Worm (Caenorhabditis elegans) whole organism, L1 larva: ENCODE data around the gene C54C6.11.

Experiments
- Y116A8C.19 ChIP-seq: sonication (generic microtip); optimal IDR thresholded peaks from 2 replicates; lab custom pipeline; 2016; ENCODE audit warnings: missing compliant biosample characterization, missing genetic modification characterization, borderline replicate concordance
- alr-1 ChIP-seq: fragments of 200-800 bp; sonication (Bioruptor generic); optimal IDR thresholded peaks from 2 replicates; lab custom pipeline; 2018; ENCODE audit warnings: borderline replicate concordance, mild to moderate bottlenecking, missing genetic modification characterization, missing compliant biosample characterization
- ama-1 ChIP-seq: fragments of 150-350 bp; optimal IDR thresholded peaks from 2 replicates; lab custom pipeline; 2014
- blmp-1 ChIP-seq: fragments of 150-350 bp; optimal IDR thresholded peaks from 2 replicates; lab custom pipeline; 2014; ENCODE audit warnings: missing biosample characterization, missing genetic modification characterization
- ceh-8 ChIP-seq: fragments of 200-800 bp; sonication (Bioruptor generic); optimal IDR thresholded peaks from 2 replicates; lab custom pipeline; 2018; ENCODE audit warnings: mild to moderate bottlenecking, missing genetic modification characterization, moderate library complexity, missing compliant biosample characterization
- ceh-88 ChIP-seq: fragments of 200-800 bp; sonication (Bioruptor generic); IDR thresholded peaks from 2 replicates; pipeline ENCODE4 v1.3.6; 2022; ENCODE audit warnings: missing genetic modification characterization, missing compliant biosample characterization
- dsc-1 ChIP-seq: sonication (generic microtip); optimal IDR thresholded peaks from 2 replicates; lab custom pipeline; 2016; ENCODE audit warnings: mild to moderate bottlenecking, missing genetic modification characterization, missing compliant biosample characterization
- efl-1 ChIP-seq, 4 experiments: fragments of 150-350 bp; optimal IDR thresholded peaks in 3 of 4; peaks in 1 of 4; 1 replicate in 1 of 4; 2 replicates in 3 of 4; lab custom pipeline; 2014; ENCODE audit warnings: missing biosample characterization in 2 of 4, missing genetic modification characterization in 2 of 4, missing genetic modification reagents in 2 of 4
- egl-13 ChIP-seq: sonication (generic microtip); optimal IDR thresholded peaks from 2 replicates; lab custom pipeline; 2016; ENCODE audit warnings: missing genotype, missing genetic modification reagents, missing genetic modification characterization, missing compliant biosample characterization
- egl-27 ChIP-seq, 2 experiments: fragments of 150-350 bp in 1 of 2; sonication (generic microtip); optimal IDR thresholded peaks; 3 replicates each; lab custom pipeline; 2017 to 2018; ENCODE audit warnings: missing biosample characterization in 2 of 2, missing genetic modification characterization in 2 of 2, missing genetic modification reagents in 2 of 2
- elt-2 ChIP-seq: sonication (generic microtip); optimal IDR thresholded peaks from 2 replicates; lab custom pipeline; 2016; ENCODE audit warnings: missing genetic modification characterization, mild to moderate bottlenecking, inconsistent platforms, missing compliant biosample characterization, missing genetic modification reagents
- ets-5 ChIP-seq: fragments of 200-800 bp; sonication (Bioruptor generic); IDR thresholded peaks from 2 replicates; pipeline ENCODE4 v1.3.6; 2022; ENCODE audit warnings: missing genetic modification characterization, missing compliant biosample characterization
- fos-1 ChIP-seq: fragments of 150-350 bp; optimal IDR thresholded peaks from 2 replicates; lab custom pipeline; 2014; ENCODE audit warnings: missing biosample characterization, missing genetic modification characterization
- hpl-2 ChIP-seq: fragments of 150-350 bp; optimal IDR thresholded peaks from 2 replicates; lab custom pipeline; 2014; ENCODE audit warnings: missing biosample characterization, missing genetic modification reagents, missing genetic modification characterization
- irx-1 ChIP-seq: sonication (generic microtip); optimal IDR thresholded peaks from 2 replicates; lab custom pipeline; 2016; ENCODE audit warnings: missing genetic modification characterization, missing compliant biosample characterization
- lin-14 ChIP-seq: fragments of 200-800 bp; sonication (Bioruptor generic); optimal IDR thresholded peaks from 2 replicates; lab custom pipeline; 2018; ENCODE audit warnings: mild to moderate bottlenecking, missing genetic modification characterization, moderate library complexity, missing compliant biosample characterization
- lin-15B ChIP-seq: fragments of 150-350 bp; sonication (generic microtip); optimal IDR thresholded peaks from 3 replicates; lab custom pipeline; 2014; ENCODE audit warnings: missing biosample characterization, missing genetic modification characterization
- lin-35 ChIP-seq, 2 experiments: fragments of 150-350 bp; optimal IDR thresholded peaks; 2 replicates each; lab custom pipeline; 2014; ENCODE audit warnings: missing biosample characterization in 2 of 2, missing genetic modification characterization in 2 of 2, missing genetic modification reagents in 2 of 2
- lin-39 ChIP-seq: fragments of 150-350 bp; optimal IDR thresholded peaks from 2 replicates; lab custom pipeline; 2014; ENCODE audit warnings: missing biosample characterization, missing genetic modification reagents, missing genetic modification characterization
- mdl-1 ChIP-seq, 2 experiments: fragments of 150-350 bp; optimal IDR thresholded peaks; 2 replicates each; lab custom pipeline; 2014 to 2017; ENCODE audit warnings: missing biosample characterization in 2 of 2, missing genetic modification characterization in 2 of 2, inconsistent platforms in 1 of 2
- mef-2 ChIP-seq: fragments of 150-350 bp; optimal IDR thresholded peaks from 2 replicates; lab custom pipeline; 2014; ENCODE audit warnings: missing biosample characterization, missing genetic modification characterization
- mep-1 ChIP-seq: fragments of 150-350 bp; optimal IDR thresholded peaks from 2 replicates; lab custom pipeline; 2014; ENCODE audit warnings: missing biosample characterization, missing genetic modification characterization
- nhr-12 ChIP-seq: sonication (generic microtip); optimal IDR thresholded peaks from 2 replicates; lab custom pipeline; 2017; ENCODE audit warnings: missing biosample characterization, missing genetic modification characterization
- nhr-19 ChIP-seq: fragments of 200-800 bp; sonication (Bioruptor generic); conservative IDR thresholded peaks from 2 replicates; pipeline ENCODE4 v1.3.6; 2022; ENCODE audit warnings: missing genetic modification characterization, missing compliant biosample characterization
- nhr-20 ChIP-seq: sonication (generic microtip); optimal IDR thresholded peaks from 2 replicates; lab custom pipeline; 2016; ENCODE audit warnings: mild to moderate bottlenecking, missing genetic modification characterization, missing compliant biosample characterization
- nhr-237 ChIP-seq: fragments of 150-350 bp; optimal IDR thresholded peaks from 2 replicates; lab custom pipeline; 2014; ENCODE audit warnings: missing biosample characterization, missing genetic modification characterization
- nhr-71 ChIP-seq: sonication (generic microtip); optimal IDR thresholded peaks from 2 replicates; lab custom pipeline; 2016; ENCODE audit warnings: mild to moderate bottlenecking, missing genetic modification characterization, moderate library complexity, missing compliant biosample characterization
- nhr-76 ChIP-seq: sonication (generic microtip); optimal IDR thresholded peaks from 2 replicates; lab custom pipeline; 2017; ENCODE audit warnings: missing biosample characterization, missing genetic modification characterization
- nhr-85 ChIP-seq: sonication (generic microtip); peaks from one replicate; lab custom pipeline; 2016; ENCODE audit warnings: missing genetic modification characterization, inconsistent platforms, missing compliant biosample characterization
- nhr-90 ChIP-seq: sonication (generic microtip); optimal IDR thresholded peaks from 2 replicates; lab custom pipeline; 2016; ENCODE audit warnings: mild to moderate bottlenecking, missing genetic modification characterization, missing compliant biosample characterization; ENCODE audit not compliant: poor library complexity
- pag-3 ChIP-seq: sonication (generic microtip); optimal IDR thresholded peaks from 2 replicates; lab custom pipeline; 2017; ENCODE audit warnings: missing genetic modification characterization, mild to moderate bottlenecking, missing compliant biosample characterization, antibody characterized with exemption, borderline replicate concordance; ENCODE audit not compliant: insufficient read depth
- skn-1 ChIP-seq: fragments of 150-350 bp; optimal IDR thresholded peaks from 2 replicates; lab custom pipeline; 2014; ENCODE audit warnings: missing biosample characterization, missing genetic modification characterization
- snpc-4 ChIP-seq: fragments of 150-350 bp; optimal IDR thresholded peaks from 2 replicates; lab custom pipeline; 2014; ENCODE audit warnings: missing biosample characterization, missing genetic modification characterization
- snu-23 ChIP-seq: sonication (generic microtip); optimal IDR thresholded peaks from 2 replicates; lab custom pipeline; 2016; ENCODE audit warnings: missing genetic modification characterization, missing compliant biosample characterization
- sptf-1 ChIP-seq: fragments of 150-350 bp; optimal IDR thresholded peaks from 2 replicates; lab custom pipeline; 2014; ENCODE audit warnings: missing biosample characterization, missing genetic modification characterization
- tlp-1 ChIP-seq: fragments of 150-350 bp; optimal IDR thresholded peaks from 2 replicates; lab custom pipeline; 2014; ENCODE audit warnings: missing biosample characterization, missing genetic modification characterization
- unc-130 ChIP-seq: fragments of 150-350 bp; optimal IDR thresholded peaks from 2 replicates; lab custom pipeline; 2017; ENCODE audit warnings: missing biosample characterization, missing genetic modification characterization, inconsistent platforms
- xbp-1 ChIP-seq: sonication (generic microtip); optimal IDR thresholded peaks from 2 replicates; lab custom pipeline; 2016; ENCODE audit warnings: missing genetic modification characterization, missing compliant biosample characterization
- ztf-11 ChIP-seq, 2 experiments: sonication (generic microtip); optimal IDR thresholded peaks; 2 replicates each; lab custom pipeline; 2016 to 2017; ENCODE audit warnings: missing genetic modification characterization in 2 of 2, missing biosample characterization in 1 of 2, missing compliant biosample characterization in 1 of 2

C54C6.11 gene

DNA sequence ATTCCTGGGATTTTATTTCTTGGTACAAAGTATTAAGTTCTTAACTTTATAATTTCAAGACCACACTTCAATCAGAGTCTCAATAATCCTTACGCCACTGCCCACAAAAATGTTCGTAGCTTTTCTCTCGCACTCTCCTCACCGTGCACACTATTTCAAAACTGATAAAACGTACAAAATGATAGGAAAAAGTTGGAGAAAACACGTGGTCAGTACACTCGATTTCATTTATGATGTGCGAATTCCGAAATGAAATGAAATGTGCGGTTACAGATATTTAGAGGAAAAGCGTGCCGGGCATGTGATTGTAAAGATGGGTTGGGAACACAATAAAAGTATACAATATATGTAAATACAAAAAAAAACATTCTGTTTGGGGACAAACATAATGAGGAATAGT lies 27.7 kb upstream of the C54C6.11 start:
- TF ChIP-seq mdl-1 (tag; optimal IDR thresholded peaks at IDR 0.05; lab: Kevin White, UChicago) (peak in 1 of 2 experiments; percentile 56), ceh-88 (GFP tag; lab: Robert Waterston, UW) (no peak), elt-2 (tag; lab: Kevin White, UChicago) (peak; percentile 76), nhr-19 (GFP tag; lab: Robert Waterston, UW) (no peak), blmp-1 (tag; lab: Kevin White, UChicago) (peak; percentile 71), nhr-71 (tag; lab: Kevin White, UChicago) (peak; percentile 27), nhr-90 (tag; lab: Kevin White, UChicago) (peak; percentile 11), xbp-1 (tag; lab: Kevin White, UChicago) (no peak), nhr-20 (tag; lab: Kevin White, UChicago) (peak; percentile 25), fos-1 (tag; lab: Kevin White, UChicago) (no peak), ama-1 (lab: Kevin White, UChicago) (no peak), nhr-12 (tag; lab: Kevin White, UChicago) (no peak), lin-14 (peak; percentile 10), nhr-85 (tag; lab: Kevin White, UChicago) (no peak), lin-35 (GFP tag; optimal IDR thresholded peaks at IDR 0.05; lab: Kevin White, UChicago) (peak in 1 of 2 experiments; percentile 44), snu-23 (GFP tag; lab: Kevin White, UChicago) (peak; percentile 18), hpl-2 (GFP tag; lab: Kevin White, UChicago) (no peak), lin-15B (tag; lab: Kevin White, UChicago) (no peak)

DNA sequence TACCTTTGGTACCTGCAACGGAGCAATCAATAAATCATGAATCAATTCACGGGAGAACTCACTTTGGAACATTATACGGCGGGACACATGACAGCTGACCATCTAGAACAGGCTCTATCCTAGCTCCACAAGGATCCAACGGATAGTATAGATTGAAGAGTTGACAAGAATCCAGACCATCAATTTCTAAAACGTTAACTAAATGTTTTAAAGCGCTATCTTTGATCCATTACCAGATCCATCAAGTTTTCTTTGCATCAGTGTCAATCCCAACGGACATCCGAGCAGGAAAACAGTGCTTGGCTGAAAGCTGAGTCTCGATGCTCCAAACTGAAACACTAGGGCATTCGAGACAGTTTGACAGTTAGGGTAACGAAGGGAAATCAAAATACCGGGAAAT lies 24.8 kb upstream of the C54C6.11 start:
- no peak for TF ChIP-seq nhr-76 (tag; lab: Kevin White, UChicago)
- TF ChIP-seq snpc-4 = no peak
- TF ChIP-seq efl-1 (optimal IDR thresholded peaks at IDR 0.05; lab: Kevin White, UChicago) = no peak
- TF ChIP-seq efl-1 (GFP tag; optimal IDR thresholded peaks at IDR 0.05 in 1 of 2; lab: Kevin White, UChicago) = peak in 1 of 2 experiments; percentile 49

DNA sequence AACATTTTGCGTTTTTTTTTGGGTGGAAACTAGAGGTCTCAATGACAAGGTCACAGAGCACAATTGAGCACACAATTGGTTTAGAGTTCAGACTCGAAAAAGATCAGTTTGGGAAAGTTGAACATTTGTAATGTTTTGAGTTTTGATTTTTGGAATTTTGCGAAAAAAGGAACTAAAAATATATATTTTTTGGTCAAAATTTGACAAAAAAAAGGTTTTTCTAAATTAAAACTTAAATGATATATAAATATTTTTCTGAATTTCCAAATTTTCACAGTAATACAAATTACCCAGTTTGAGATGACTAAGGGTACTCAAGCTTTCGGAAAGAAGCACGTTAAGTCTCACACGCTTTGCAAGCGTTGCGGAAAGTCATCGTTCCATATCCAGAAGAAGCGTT lies 19.8 kb upstream of the C54C6.11 start, which contains the start of gene rpl-37:
rpl-37 (plus strand) TSS at position 301 of the 400 bp plus-strand sequence.
- no peak for TF ChIP-seq ztf-11 (tag; optimal IDR thresholded peaks at IDR 0.05; lab: Kevin White, UChicago)
- TF ChIP-seq pag-3 (tag; lab: Kevin White, UChicago) = no peak
- TF ChIP-seq skn-1 (tag; lab: Kevin White, UChicago) = no peak
- TF ChIP-seq egl-27 (tag; optimal IDR thresholded peaks at IDR 0.05; lab: Kevin White, UChicago) = no peak
- TF ChIP-seq lin-39 (tag; lab: Kevin White, UChicago) = no peak
- no peak for TF ChIP-seq tlp-1 (tag; lab: Kevin White, UChicago)
- TF ChIP-seq dsc-1 (tag; lab: Kevin White, UChicago) = no peak
- TF ChIP-seq lin-15B (tag; lab: Kevin White, UChicago) = no peak
- TF ChIP-seq Y116A8C.19 (tag; lab: Kevin White, UChicago) = no peak
- no peak for TF ChIP-seq sptf-1
- TF ChIP-seq nhr-237 (tag; lab: Kevin White, UChicago) = no peak
- no peak for TF ChIP-seq mef-2 (tag; lab: Kevin White, UChicago)
- no peak for TF ChIP-seq ama-1 (lab: Kevin White, UChicago)
- no peak for TF ChIP-seq snu-23 (GFP tag; lab: Kevin White, UChicago)
- TF ChIP-seq ceh-8 (GFP tag; lab: Kevin White, UChicago) = no peak
- TF ChIP-seq egl-13 (tag; lab: Kevin White, UChicago) = no peak
- TF ChIP-seq unc-130 = no peak
- TF ChIP-seq ets-5 = no peak

DNA sequence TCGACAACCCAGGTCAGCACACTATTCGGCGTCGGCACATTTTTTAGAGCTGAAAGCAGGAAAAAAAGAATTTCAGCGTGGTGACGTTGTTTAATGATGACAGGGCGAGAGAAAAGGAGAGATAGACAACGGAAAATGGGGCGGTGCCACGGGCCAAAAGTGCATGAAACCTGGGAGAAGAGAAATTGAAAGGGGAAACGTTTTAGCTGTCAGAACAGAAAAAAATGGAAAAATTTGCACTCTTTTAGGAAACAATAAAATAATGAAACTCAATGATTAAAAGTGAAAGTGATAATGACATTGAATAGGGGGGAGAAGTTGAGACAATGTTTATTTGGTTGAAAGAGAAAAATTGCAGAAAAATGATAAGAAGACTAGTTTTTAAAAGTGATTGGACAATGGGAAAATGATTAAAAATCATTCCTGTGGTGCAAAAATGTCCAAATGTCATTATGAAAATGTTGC lies 18.3 kb upstream of the C54C6.11 start, which contains the start of gene pitp-1:
pitp-1 (minus strand) TSS at position 51 of the 465 bp plus-strand sequence.
- peak; percentile 12 for TF ChIP-seq elt-2 (tag; lab: Kevin White, UChicago)
- no peak for TF ChIP-seq efl-1 (optimal IDR thresholded peaks at IDR 0.05; lab: Kevin White, UChicago)
- peak in 1 of 2 experiments; percentile 65 for TF ChIP-seq efl-1 (GFP tag; optimal IDR thresholded peaks at IDR 0.05 in 1 of 2; lab: Kevin White, UChicago)
- TF ChIP-seq nhr-85 (tag; lab: Kevin White, UChicago) = peak; percentile 38
- no peak for TF ChIP-seq alr-1 (tag; lab: Kevin White, UChicago)
- no peak for TF ChIP-seq irx-1 (tag; lab: Kevin White, UChicago)
- no peak for TF ChIP-seq xbp-1 (tag; lab: Kevin White, UChicago)
- no peak for TF ChIP-seq mep-1 (tag; lab: Kevin White, UChicago)
